Fruit fly (Drosophila melanogaster): Measurements from ENCODE around the gene CG43999.
A peak's percentile ranks its signal among the peaks of the same experiment; 100 is the strongest.

CG43999 gene

DNA sequence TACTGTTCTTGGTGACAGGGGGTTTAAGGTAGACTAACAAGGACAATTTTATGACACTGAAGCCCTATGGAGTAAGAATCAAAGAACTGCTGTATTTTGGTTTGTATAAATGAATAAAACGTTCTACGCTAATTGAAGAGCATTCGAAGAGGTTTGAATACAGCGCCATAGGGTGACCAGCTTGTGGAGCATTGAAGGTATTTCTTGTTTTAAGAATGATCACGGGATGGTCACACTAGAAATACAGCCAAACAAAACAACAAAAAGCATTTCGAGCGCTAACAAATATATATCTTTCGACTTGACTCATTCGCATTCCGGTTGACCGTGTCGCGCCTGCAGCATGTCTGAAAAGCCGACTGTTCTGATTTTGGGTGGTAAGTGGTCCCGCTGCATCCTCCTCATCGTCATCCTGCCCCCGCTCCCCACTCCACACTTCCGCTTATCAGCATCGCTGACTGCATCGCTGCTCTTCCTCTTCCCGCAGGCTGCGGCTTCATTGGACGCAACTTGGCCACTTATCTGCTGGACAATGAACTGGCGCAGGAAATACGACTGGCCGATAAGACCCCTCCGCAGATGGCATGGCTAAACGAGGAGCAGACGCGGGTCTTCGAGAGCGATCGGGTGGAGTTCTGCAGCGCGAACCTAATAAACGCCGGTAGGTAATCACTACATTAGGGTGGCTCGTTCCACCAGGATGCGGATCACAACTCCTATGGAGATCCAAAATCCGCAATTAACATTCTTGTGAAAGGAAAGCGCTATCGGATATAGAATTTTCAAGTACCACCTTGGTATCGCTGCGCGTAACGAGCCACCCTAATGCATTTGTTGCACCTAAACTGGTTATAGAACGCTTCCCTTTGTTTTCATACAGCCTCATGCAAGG is 5.1 kb upstream of the CG43999 start, which contains the start of gene CG5854:
TSS of gene CG5854 (plus strand) at position 229 of the 892 bp plus-strand sequence.
- TF ChIP-seq cnc (optimal IDR thresholded peaks at IDR 0.05) (no peak), bab1 (GFP tag; optimal IDR thresholded peaks at IDR 0.05) (peak; percentile 63), Hr96 (GFP tag; optimal IDR thresholded peaks at IDR 0.05) (no peak), CG33017 (tag; optimal IDR thresholded peaks at IDR 0.05) (peak; percentile 86), pad (GFP tag; optimal IDR thresholded peaks at IDR 0.05) (peak; percentile 32), tj (GFP tag; optimal IDR thresholded peaks at IDR 0.05) (peak; percentile 19), ovo (GFP tag; optimal IDR thresholded peaks at IDR 0.05) (no peak), Crg-1 (GFP tag; optimal IDR thresholded peaks at IDR 0.05) (peak; percentile 30), CG11617 (GFP tag; optimal IDR thresholded peaks at IDR 0.05) (peak; percentile 58), CG5204 (GFP tag; optimal IDR thresholded peaks at IDR 0.05) (no peak), CG12768 (GFP tag; optimal IDR thresholded peaks at IDR 0.05) (peak; percentile 28), CG14711 (tag; optimal IDR thresholded peaks at IDR 0.05) (peak; percentile 75), cic (GFP tag; optimal IDR thresholded peaks at IDR 0.05) (peak; percentile 61), kay (GFP tag; ENCODE audit: borderline replicate concordance) (no peak), Mnt (GFP tag; optimal IDR thresholded peaks at IDR 0.05) (peak; percentile 60), CG7101 (tag; optimal IDR thresholded peaks at IDR 0.05) (peak; percentile 71), CG7045 (GFP tag; optimal IDR thresholded peaks at IDR 0.05) (peak; percentile 25)

DNA sequence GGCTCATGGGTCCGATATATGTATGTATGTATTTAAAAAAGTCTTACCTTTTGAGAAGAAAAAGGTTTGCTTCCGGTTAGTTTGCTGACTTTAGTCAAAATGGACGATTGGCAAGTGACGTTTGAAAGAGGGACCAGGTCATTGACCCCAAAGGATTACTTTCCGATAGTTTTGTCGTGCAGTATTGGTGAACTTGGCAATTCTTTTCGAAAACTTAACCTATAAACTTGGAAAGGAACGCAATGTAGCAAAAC is 4.6 kb upstream of the CG43999 start, which contains the start of gene RpS19b:
TSS of gene RpS19b (minus strand) at position 101 of the 254 bp plus-strand sequence.
- TF ChIP-seq cnc (optimal IDR thresholded peaks at IDR 0.05) = no peak
- TF ChIP-seq ovo (GFP tag; optimal IDR thresholded peaks at IDR 0.05) = no peak
- TF ChIP-seq CG11617 (GFP tag; optimal IDR thresholded peaks at IDR 0.05) = no peak
- no peak for TF ChIP-seq Hr96 (GFP tag; optimal IDR thresholded peaks at IDR 0.05)
- TF ChIP-seq Clk (GFP tag; optimal IDR thresholded peaks at IDR 0.05) = no peak
- TF ChIP-seq pad (GFP tag; optimal IDR thresholded peaks at IDR 0.05) = no peak
- no peak for TF ChIP-seq CG7045 (GFP tag; optimal IDR thresholded peaks at IDR 0.05)
- TF ChIP-seq tj (GFP tag; optimal IDR thresholded peaks at IDR 0.05) = no peak
- TF ChIP-seq CG1620 (GFP tag; optimal IDR thresholded peaks at IDR 0.05) = no peak
- no peak for TF ChIP-seq CG12768 (GFP tag; optimal IDR thresholded peaks at IDR 0.05)
- TF ChIP-seq Mnt (GFP tag; optimal IDR thresholded peaks at IDR 0.05) = no peak

DNA sequence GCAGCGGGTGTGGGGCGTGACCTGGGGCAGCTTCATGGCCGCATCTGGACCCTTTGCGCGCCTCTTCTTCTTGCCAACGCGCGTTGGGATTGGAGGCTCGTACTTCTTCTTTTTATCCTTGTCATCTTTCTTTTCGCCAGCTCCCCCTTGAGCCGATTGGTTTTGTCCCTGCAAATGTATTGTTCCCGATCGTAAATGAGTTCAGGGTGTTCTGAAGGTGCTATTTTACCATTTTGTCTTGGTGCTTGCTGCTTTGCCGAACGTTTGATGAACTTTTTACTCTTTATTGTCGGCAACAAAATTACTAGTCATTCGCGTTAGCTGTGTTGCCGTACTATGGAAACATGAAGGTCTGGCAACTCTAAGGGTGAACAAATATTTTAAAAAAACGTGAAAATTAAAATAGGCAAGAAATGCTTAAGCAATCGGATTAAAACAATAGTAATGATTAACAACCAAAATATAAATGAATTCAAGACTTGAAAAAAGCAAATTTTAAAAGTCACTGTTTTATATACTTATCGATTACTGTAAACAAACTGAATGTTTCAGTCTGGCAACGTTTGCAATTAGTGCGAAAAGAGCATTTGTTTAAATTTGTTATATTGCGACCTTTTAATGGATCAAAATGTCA is 2.4 kb upstream of the CG43999 start, which contains the start of the genes Rpt2 and CG13599:
TSS of gene Rpt2 (minus strand) at position 464 of the 634 bp plus-strand sequence.
TSS of gene CG13599 (plus strand) at position 545 of the 634 bp plus-strand sequence.
- no peak for TF ChIP-seq CG11617 (GFP tag; optimal IDR thresholded peaks at IDR 0.05)
- peak; percentile 40 for TF ChIP-seq CG7101 (tag; optimal IDR thresholded peaks at IDR 0.05)
- TF ChIP-seq cnc (optimal IDR thresholded peaks at IDR 0.05) = peak; percentile 73 to 89
- no peak for TF ChIP-seq cic (GFP tag; optimal IDR thresholded peaks at IDR 0.05)
- peak; percentile 40 for TF ChIP-seq CG14711 (tag; optimal IDR thresholded peaks at IDR 0.05)
- peak; percentile 63 for TF ChIP-seq bab1 (GFP tag; optimal IDR thresholded peaks at IDR 0.05)

dm6 chr3R:23927429-23927828 is 1.4 kb downstream of the CG43999 start, which contains the start of gene CG13601:
Gene CG13601 (minus strand): TSS chr3R:23927634.
- TF ChIP-seq CG12768 (GFP tag; optimal IDR thresholded peaks at IDR 0.05) (peak; percentile 27), bab1 (GFP tag; optimal IDR thresholded peaks at IDR 0.05) (peak; percentile 38), CG33017 (tag; optimal IDR thresholded peaks at IDR 0.05) (no peak), CG1620 (GFP tag; optimal IDR thresholded peaks at IDR 0.05) (peak; percentile 30), Mnt (GFP tag; optimal IDR thresholded peaks at IDR 0.05) (peak; percentile 56), CG7101 (tag; optimal IDR thresholded peaks at IDR 0.05) (no peak)

DNA sequence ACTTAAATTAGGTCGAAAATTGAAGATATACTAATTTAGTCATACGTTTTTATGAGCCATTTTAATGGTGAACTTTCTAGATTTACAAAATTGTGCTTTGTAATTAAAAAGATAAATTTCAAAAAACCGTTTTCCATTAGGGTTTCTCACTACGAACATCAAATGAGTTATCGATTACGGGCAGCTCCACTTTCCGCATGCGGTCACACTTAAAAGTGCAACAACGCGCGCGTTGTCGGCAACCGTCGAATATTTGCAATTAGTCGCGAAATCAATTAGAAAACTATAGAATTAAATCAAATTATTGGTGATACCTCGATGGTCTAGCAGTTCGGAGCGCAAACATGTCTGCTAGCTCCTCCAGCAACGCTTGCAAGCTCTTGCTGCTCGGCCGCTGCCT is 4.6 kb downstream of the CG43999 start, which contains the start of gene Ndc1:
TSS of gene Ndc1 (plus strand) at position 200 of the 400 bp plus-strand sequence.
- no peak for TF ChIP-seq Hr96 (GFP tag; optimal IDR thresholded peaks at IDR 0.05)
- no peak for TF ChIP-seq cnc (optimal IDR thresholded peaks at IDR 0.05)
- no peak for TF ChIP-seq CG12768 (GFP tag; optimal IDR thresholded peaks at IDR 0.05)
- no peak for TF ChIP-seq CG1620 (GFP tag; optimal IDR thresholded peaks at IDR 0.05)
- no peak for TF ChIP-seq CG7045 (GFP tag; optimal IDR thresholded peaks at IDR 0.05)
- no peak for TF ChIP-seq kay (GFP tag; ENCODE audit: borderline replicate concordance)
- no peak for TF ChIP-seq CG11617 (GFP tag; optimal IDR thresholded peaks at IDR 0.05)
- no peak for TF ChIP-seq pad (GFP tag; optimal IDR thresholded peaks at IDR 0.05)
- TF ChIP-seq toe (GFP tag; optimal IDR thresholded peaks at IDR 0.05) = no peak
- no peak for TF ChIP-seq CG7101 (tag; optimal IDR thresholded peaks at IDR 0.05)
- no peak for TF ChIP-seq CG33017 (tag; optimal IDR thresholded peaks at IDR 0.05)
- TF ChIP-seq tj (GFP tag; optimal IDR thresholded peaks at IDR 0.05) = no peak
- no peak for TF ChIP-seq Crg-1 (GFP tag; optimal IDR thresholded peaks at IDR 0.05)
- TF ChIP-seq ovo (GFP tag; optimal IDR thresholded peaks at IDR 0.05) = no peak
- TF ChIP-seq CG14711 (tag; optimal IDR thresholded peaks at IDR 0.05) = no peak
- TF ChIP-seq Mnt (GFP tag; optimal IDR thresholded peaks at IDR 0.05) = no peak
- no peak for TF ChIP-seq cic (GFP tag; optimal IDR thresholded peaks at IDR 0.05)
- TF ChIP-seq Clk (GFP tag; optimal IDR thresholded peaks at IDR 0.05) = no peak

Data from whole organism, adult.